Fruit fly (Drosophila melanogaster) whole organism: ENCODE results near the gene TwdlD.

ENCODE experiments used
- CG8478 ChIP-seq: fragments of >200 bp; optimal IDR thresholded peaks from 2 replicates; lab custom pipeline; 2018; ENCODE audit warnings: inconsistent platforms
- Dll ChIP-seq: fragments of >200 bp; optimal IDR thresholded peaks from 2 replicates; lab custom pipeline; 2017
- EcR ChIP-seq, 2 experiments: fragments of >200 bp; optimal IDR thresholded peaks; 2 replicates each; lab custom pipeline; 2017; ENCODE audit warnings: missing biosample characterization in 2 of 2, missing genetic modification characterization in 2 of 2, missing genetic modification reagents in 2 of 2
- pan ChIP-seq: fragments of >200 bp; optimal IDR thresholded peaks from 2 replicates; lab custom pipeline; 2017
- psq ChIP-seq: fragments of >200 bp; optimal IDR thresholded peaks from 2 replicates; lab custom pipeline; 2017
- usp ChIP-seq: fragments of >200 bp; optimal IDR thresholded peaks from 2 replicates; lab custom pipeline; 2017; ENCODE audit warnings: missing biosample characterization, missing genetic modification characterization, mixed read lengths

The TwdlD gene

DNA sequence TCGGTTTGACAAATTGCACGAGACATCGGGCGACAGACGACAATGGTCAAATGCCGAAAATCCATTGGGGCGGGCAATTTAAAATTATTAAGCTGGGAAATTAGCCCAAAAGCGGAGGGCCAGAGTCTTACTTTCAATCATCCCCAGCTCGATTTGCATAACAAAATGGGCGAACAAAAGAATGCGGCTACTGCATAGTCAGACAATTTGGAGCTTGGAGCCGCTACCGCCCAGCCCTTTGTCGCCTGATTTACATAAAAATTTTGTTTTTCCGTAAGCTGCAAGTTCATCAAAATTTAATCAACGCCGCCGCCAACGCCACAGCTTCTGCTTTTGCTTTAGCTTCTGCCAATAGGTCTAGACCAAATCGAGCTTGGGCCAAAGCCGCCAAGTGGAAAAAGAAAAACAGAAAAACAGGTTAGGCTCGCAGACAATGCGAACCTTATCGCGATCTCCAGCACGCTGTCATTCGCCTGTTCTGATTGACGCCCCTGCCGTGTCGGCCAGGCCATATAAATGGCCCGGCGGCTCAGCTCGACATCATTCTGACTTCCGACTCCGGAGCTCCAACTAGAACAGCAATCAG is 8.4 kb upstream of the TwdlD start, which contains the start of gene TwdlN:
TwdlN (plus strand) TSS at position 536 of the 586 bp plus-strand sequence.
- TF ChIP-seq usp (GFP tag; lab: Kevin White, UChicago) (no peak), EcR (GFP tag; optimal IDR thresholded peaks at IDR 0.05; lab: Kevin White, UChicago) (no peak), pan (lab: Kevin White, UChicago) (no peak), Dll (no peak), CG8478 (no peak), psq (no peak)

- TF ChIP-seq psq, result no peak
Measured at dm6 chr3R:26633010-26633409, 6.8 kb upstream of the TwdlD start.

DNA sequence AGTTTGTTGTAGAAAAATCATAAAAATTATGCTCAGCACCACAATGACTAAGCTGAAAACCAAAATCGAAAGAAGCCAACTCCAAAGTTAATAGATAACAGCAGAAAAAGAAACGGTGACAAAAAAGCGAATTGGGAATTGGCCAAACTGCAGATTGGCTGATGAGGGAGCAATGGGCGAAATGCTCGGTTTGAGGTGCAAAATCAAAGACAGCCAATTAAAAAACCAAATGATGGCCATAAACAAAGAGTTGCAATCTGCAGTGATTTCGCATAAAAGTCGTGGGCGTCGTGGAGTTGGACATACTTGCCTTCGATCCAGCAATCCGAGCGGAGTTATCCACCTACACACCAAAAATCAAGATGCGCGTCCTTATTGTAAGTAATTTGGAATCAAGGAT is 6.4 kb upstream of the TwdlD start, which contains the start of gene TwdlH:
TwdlH (plus strand) TSS at position 301 of the 400 bp plus-strand sequence.
- TF ChIP-seq usp (GFP tag; lab: Kevin White, UChicago) (no peak), pan (lab: Kevin White, UChicago) (no peak), psq (no peak), EcR (GFP tag; optimal IDR thresholded peaks at IDR 0.05; lab: Kevin White, UChicago) (no peak), CG8478 (no peak), Dll (no peak)

DNA sequence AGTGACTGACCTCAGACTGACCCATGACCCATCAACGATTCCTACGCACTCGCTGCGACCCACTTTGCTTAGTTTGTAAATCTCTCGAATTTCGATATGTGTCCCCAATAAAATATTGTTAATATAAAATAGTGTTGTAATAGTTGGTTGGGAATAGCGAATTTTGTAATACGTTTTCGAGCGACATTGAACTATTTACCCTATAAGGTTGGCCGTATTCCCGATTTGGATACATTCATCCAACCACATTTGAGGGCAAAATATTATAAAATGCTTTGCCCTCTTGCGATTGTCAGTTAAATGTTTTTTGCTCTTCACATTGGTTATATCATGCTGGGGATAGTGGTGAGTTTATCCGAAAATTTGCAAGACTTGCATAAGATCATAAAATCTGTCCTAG is 5.2 kb upstream of the TwdlD start, which contains the start of gene TwdlR:
TwdlR (plus strand) TSS at position 301 of the 400 bp plus-strand sequence.
- TF ChIP-seq CG8478, result no peak
- TF ChIP-seq pan (lab: Kevin White, UChicago), result no peak
- TF ChIP-seq EcR (GFP tag; optimal IDR thresholded peaks at IDR 0.05; lab: Kevin White, UChicago), result no peak
- TF ChIP-seq Dll, result no peak
- no peak for TF ChIP-seq usp (GFP tag; lab: Kevin White, UChicago)
- no peak for TF ChIP-seq psq

DNA sequence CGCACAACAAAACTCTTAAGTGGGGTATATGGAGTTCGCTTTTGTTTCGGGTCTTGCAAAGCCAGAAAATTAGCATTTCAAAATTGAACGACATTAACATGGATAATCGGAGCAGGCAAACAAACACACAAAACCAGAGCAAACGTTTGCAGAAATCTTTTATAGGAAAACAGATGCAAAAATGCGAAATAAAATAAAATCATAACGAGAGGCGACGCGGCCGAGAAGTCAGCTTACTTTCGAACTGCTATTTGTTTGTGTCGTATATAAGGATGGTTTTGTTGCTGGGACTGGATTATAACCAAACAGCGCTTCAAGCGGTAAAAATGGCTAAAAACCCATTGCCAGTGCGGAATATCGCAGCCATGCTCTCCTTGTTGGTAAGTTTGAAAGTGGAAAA is 3.4 kb upstream of the TwdlD start, which contains the start of gene TwdlS:
TwdlS (plus strand) TSS at position 301 of the 400 bp plus-strand sequence.
- TF ChIP-seq pan (lab: Kevin White, UChicago) (no peak), psq (no peak), CG8478 (no peak), Dll (no peak), EcR (GFP tag; optimal IDR thresholded peaks at IDR 0.05; lab: Kevin White, UChicago) (no peak), usp (GFP tag; lab: Kevin White, UChicago) (no peak)

- TF ChIP-seq psq (no peak), CG8478 (no peak), EcR (GFP tag; optimal IDR thresholded peaks at IDR 0.05; lab: Kevin White, UChicago) (no peak), pan (lab: Kevin White, UChicago) (no peak), Dll (no peak), usp (GFP tag; lab: Kevin White, UChicago) (no peak)
Measured at dm6 chr3R:26654594-26654993, 14.8 kb downstream of the TwdlD start.

DNA sequence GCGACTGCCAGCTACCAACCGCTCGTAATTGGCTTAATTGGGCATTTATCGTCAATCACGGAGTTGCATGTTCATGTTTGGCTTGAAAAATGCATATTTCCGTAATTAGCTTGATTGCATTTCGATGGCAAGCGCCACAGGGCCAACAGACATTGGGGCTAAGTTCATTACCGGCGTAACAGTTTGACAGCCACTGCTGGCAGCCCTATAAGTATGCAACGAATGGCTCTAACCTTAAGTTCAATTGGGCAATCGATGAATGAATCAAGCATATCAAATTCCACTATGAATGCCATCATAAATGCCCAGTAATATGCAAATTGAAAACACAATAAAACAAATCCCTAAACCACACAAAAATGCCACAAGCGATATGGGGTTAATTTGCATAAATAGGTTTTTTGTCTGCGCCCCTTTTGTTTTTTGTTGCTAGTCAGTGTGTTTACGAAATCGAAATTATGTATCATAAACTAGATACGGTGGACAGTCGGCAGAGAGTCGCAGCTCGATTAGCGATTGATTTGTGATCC is 15.7 kb downstream of the TwdlD start:
- TF ChIP-seq psq (no peak), pan (lab: Kevin White, UChicago) (no peak), Dll (no peak), usp (GFP tag; lab: Kevin White, UChicago) (no peak), CG8478 (no peak), EcR (GFP tag; optimal IDR thresholded peaks at IDR 0.05; lab: Kevin White, UChicago) (no peak)

dm6 chr3R:26656140-26656539 is 16.3 kb downstream of the TwdlD start, which contains the start of gene Tb:
TSS of gene Tb (plus strand) at chr3R:26656440.
- TF ChIP-seq pan (lab: Kevin White, UChicago), result no peak
- no peak for TF ChIP-seq usp (GFP tag; lab: Kevin White, UChicago)
- TF ChIP-seq EcR (GFP tag; optimal IDR thresholded peaks at IDR 0.05; lab: Kevin White, UChicago), result no peak
- TF ChIP-seq Dll, result no peak
- no peak for TF ChIP-seq CG8478
- no peak for TF ChIP-seq psq

DNA sequence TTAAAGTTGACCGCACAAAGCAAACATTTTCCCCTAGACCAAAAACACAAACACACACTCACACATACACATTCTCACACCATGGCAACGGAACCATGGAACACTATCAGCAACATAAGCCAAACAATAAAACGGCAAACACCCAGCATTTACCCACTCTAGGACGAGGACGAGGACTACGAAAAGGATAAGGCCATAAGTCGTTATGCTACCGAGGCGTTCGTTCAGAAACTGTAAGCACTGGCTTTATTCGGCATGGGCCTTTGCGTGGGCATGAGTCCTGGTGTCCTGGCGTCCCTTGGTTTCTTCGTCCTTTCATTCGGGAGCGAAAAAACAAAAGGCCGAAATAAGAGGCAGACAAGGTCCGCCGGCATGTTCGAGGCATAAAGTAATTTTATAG is 30.5 kb downstream of the TwdlD start:
- TF ChIP-seq EcR (GFP tag; optimal IDR thresholded peaks at IDR 0.05; lab: Kevin White, UChicago) (no peak), Dll (no peak), usp (GFP tag; lab: Kevin White, UChicago) (no peak), psq (no peak), CG8478 (no peak), pan (lab: Kevin White, UChicago) (no peak)

DNA sequence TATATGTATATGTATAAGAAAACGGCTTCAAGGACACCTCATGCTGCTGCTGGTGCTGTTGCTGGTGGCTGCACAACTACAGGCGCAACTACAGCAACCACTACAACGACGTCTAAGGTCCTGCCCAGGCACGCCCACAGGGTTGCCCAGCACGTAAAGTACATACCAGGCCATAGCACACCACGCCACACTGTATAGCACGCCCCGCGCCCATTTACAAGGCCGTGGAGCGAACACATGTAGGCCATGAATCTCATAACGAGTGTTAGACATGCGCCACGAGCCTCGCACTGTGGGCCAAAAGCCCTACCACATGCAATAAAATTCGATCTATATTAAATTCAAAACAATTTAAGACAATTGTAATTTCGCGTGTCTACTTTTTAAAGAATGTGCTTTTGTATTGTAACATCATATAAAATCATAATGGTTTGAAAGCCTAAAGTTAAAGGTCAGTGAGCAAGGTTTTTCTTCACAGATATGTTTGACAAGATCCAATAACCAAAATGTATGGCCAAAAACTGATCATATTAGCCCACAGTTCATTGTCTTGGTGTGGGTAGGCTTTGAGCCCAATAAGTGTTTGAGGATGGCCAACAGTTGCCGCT is 31.8 kb downstream of the TwdlD start:
- TF ChIP-seq CG8478, result no peak
- no peak for TF ChIP-seq usp (GFP tag; lab: Kevin White, UChicago)
- no peak for TF ChIP-seq Dll
- TF ChIP-seq EcR (GFP tag; optimal IDR thresholded peaks at IDR 0.05; lab: Kevin White, UChicago), result no peak
- TF ChIP-seq pan (lab: Kevin White, UChicago), result no peak
- TF ChIP-seq psq, result no peak

dm6 chr3R:26681947-26682346 is 42.1 kb downstream of the TwdlD start, which contains the start of gene beat-VII:
TSS of gene beat-VII (minus strand) at chr3R:26681966.
- TF ChIP-seq usp (GFP tag; lab: Kevin White, UChicago), result no peak
- TF ChIP-seq EcR (GFP tag; optimal IDR thresholded peaks at IDR 0.05; lab: Kevin White, UChicago), result no peak
- TF ChIP-seq CG8478, result no peak
- no peak for TF ChIP-seq Dll
- no peak for TF ChIP-seq psq

DNA sequence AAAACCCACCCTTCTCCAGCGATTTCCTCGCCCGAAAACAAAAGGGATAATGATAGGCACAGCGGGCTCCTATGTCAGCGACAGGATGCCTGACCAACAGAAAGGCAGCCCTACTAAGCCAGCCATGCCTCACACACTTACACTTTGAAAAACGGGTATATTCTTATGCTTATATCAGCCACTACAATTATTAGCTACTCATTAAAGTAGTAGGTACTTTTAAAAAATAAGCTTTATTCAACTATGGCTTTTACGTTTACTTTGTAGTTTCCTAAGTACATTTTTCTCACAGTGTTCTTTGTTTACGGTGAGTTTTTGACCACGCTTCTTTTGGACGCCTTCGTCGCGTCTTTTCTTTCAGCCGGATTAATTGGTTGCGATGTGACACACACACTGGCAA is 50.4 kb downstream of the TwdlD start:
- TF ChIP-seq psq, result no peak
- TF ChIP-seq Dll, result no peak
- no peak for TF ChIP-seq usp (GFP tag; lab: Kevin White, UChicago)
- no peak for TF ChIP-seq CG8478
- TF ChIP-seq pan (lab: Kevin White, UChicago), result no peak
- TF ChIP-seq EcR (GFP tag; optimal IDR thresholded peaks at IDR 0.05; lab: Kevin White, UChicago), result no peak
